Fruit fly (Drosophila melanogaster) whole organism, embryonic: ENCODE measurements around the gene CG17027.

Source experiments
- Atf6 ChIP-seq: fragments of 200-800 bp; sonication (Bioruptor generic); IDR thresholded peaks from 2 replicates; pipeline ENCODE4 v1.3.6; 2022; ENCODE audit warnings: missing biosample characterization, missing genetic modification characterization
- CG10267 ChIP-seq: fragments of 200-800 bp; sonication (Bioruptor generic); optimal IDR thresholded peaks from 2 replicates; lab custom pipeline; 2018; ENCODE audit warnings: missing biosample characterization, mild to moderate bottlenecking, missing genetic modification characterization, moderate library complexity
- CG12659 ChIP-seq: fragments of 200-800 bp; sonication (Bioruptor generic); optimal IDR thresholded peaks from 3 replicates; lab custom pipeline; 2017; ENCODE audit warnings: mild to moderate bottlenecking, missing biosample characterization, missing genetic modification reagents, missing genetic modification characterization
- CG14667 ChIP-seq: fragments of 200-800 bp; sonication (Bioruptor generic); IDR thresholded peaks from 2 replicates; pipeline ENCODE4 v1.3.6; 2022; ENCODE audit warnings: missing biosample characterization, missing genetic modification characterization
- CG17361 ChIP-seq: fragments of 200-800 bp; sonication (Bioruptor generic); IDR thresholded peaks from 3 replicates; pipeline ENCODE4 v1.3.6; 2022; ENCODE audit warnings: missing biosample characterization, missing genetic modification characterization
- CG17568 ChIP-seq: fragments of 200-800 bp; sonication (Bioruptor generic); optimal IDR thresholded peaks from 2 replicates; lab custom pipeline; 2018; ENCODE audit warnings: missing biosample characterization, mild to moderate bottlenecking, missing genetic modification characterization, moderate library complexity
- CG17612 ChIP-seq: fragments of 200-800 bp; sonication (Bioruptor generic); IDR thresholded peaks from 2 replicates; pipeline ENCODE4 v1.3.6; 2022; ENCODE audit warnings: missing biosample characterization, missing genetic modification characterization
- CG17802 ChIP-seq: fragments of 200-800 bp; sonication (Bioruptor generic); optimal IDR thresholded peaks from 2 replicates; lab custom pipeline; 2018; ENCODE audit warnings: missing biosample characterization, mild to moderate bottlenecking, missing genetic modification characterization, moderate library complexity
- CG17829 ChIP-seq: fragments of 200-800 bp; optimal IDR thresholded peaks from 2 replicates; lab custom pipeline; 2019; ENCODE audit warnings: missing biosample characterization, mild to moderate bottlenecking, missing genetic modification characterization, moderate library complexity
- CG2678 ChIP-seq: fragments of 200-800 bp; sonication (Bioruptor generic); optimal IDR thresholded peaks from 3 replicates; lab custom pipeline; 2019; ENCODE audit warnings: missing biosample characterization, mild to moderate bottlenecking, missing genetic modification characterization, moderate library complexity
- CG2712 ChIP-seq: fragments of 200-800 bp; optimal IDR thresholded peaks from 3 replicates; lab custom pipeline; 2019; ENCODE audit warnings: missing biosample characterization, mild to moderate bottlenecking, missing genetic modification characterization, moderate library complexity
- CG32532 ChIP-seq: fragments of 200-800 bp; sonication (Bioruptor generic); IDR thresholded peaks from 2 replicates; pipeline ENCODE4 v1.3.6; 2022; ENCODE audit warnings: missing biosample characterization, missing genetic modification characterization
- CG3726 ChIP-seq: fragments of 200-800 bp; sonication (Bioruptor generic); IDR thresholded peaks from 3 replicates; pipeline ENCODE4, ENCODE4 v1.3.6; 2022; ENCODE audit warnings: missing biosample characterization, missing genetic modification characterization
- CG4328 ChIP-seq: fragments of 200-800 bp; sonication (Bioruptor generic); optimal IDR thresholded peaks from 3 replicates; lab custom pipeline; 2017; ENCODE audit warnings: missing biosample characterization, missing genetic modification reagents, missing genetic modification characterization
- CG6254 ChIP-seq: fragments of 200-800 bp; sonication (Bioruptor generic); optimal IDR thresholded peaks from 3 replicates; lab custom pipeline; 2017; ENCODE audit warnings: mild to moderate bottlenecking, missing biosample characterization, missing genetic modification reagents, missing genetic modification characterization
- CG7357 ChIP-seq: fragments of 200-800 bp; sonication (Bioruptor generic); IDR thresholded peaks from 3 replicates; pipeline ENCODE4 v1.3.6; 2022; ENCODE audit warnings: missing biosample characterization, missing genetic modification characterization
- CG7372 ChIP-seq: fragments of 200-800 bp; sonication (Bioruptor generic); IDR thresholded peaks from 2 replicates; pipeline ENCODE4 v1.3.6; 2022; ENCODE audit warnings: missing biosample characterization, missing genetic modification characterization
- CG8944 ChIP-seq: fragments of 200-800 bp; sonication (Bioruptor generic); optimal IDR thresholded peaks from 3 replicates; lab custom pipeline; 2016; ENCODE audit warnings: missing biosample characterization, missing genetic modification characterization
- D19A ChIP-seq: fragments of 200-800 bp; optimal IDR thresholded peaks from 3 replicates; lab custom pipeline; 2019; ENCODE audit warnings: missing biosample characterization, mild to moderate bottlenecking, missing genetic modification characterization, moderate library complexity
- Deaf1 ChIP-seq: fragments of 200-800 bp; optimal IDR thresholded peaks from 3 replicates; lab custom pipeline; 2019; ENCODE audit warnings: missing biosample characterization, mild to moderate bottlenecking, missing genetic modification characterization, moderate library complexity
- Eip74EF ChIP-seq, 2 experiments: fragments of 200-800 bp in 1 of 2; fragments of >200 bp in 1 of 2; sonication (Bioruptor generic) in 1 of 2; optimal IDR thresholded peaks; 2 replicates each; lab custom pipeline; 2017 to 2019; ENCODE audit warnings: missing biosample characterization in 2 of 2, missing genetic modification characterization in 2 of 2, mild to moderate bottlenecking in 1 of 2, moderate library complexity in 1 of 2
- Ets65A ChIP-seq: fragments of 200-800 bp; sonication (Bioruptor generic); peaks from one replicate; lab custom pipeline; 2016; ENCODE audit warnings: missing biosample characterization, missing genetic modification characterization
- Ets97D ChIP-seq: fragments of 200-800 bp; sonication (Bioruptor generic); optimal IDR thresholded peaks from 3 replicates; lab custom pipeline; 2016; ENCODE audit warnings: missing biosample characterization, missing genetic modification characterization
- Fer1 ChIP-seq: fragments of 200-800 bp; sonication (Bioruptor generic); optimal IDR thresholded peaks from 2 replicates; lab custom pipeline; 2017; ENCODE audit warnings: missing biosample characterization, mild to moderate bottlenecking, missing genetic modification characterization
- HLH54F ChIP-seq: fragments of 200-800 bp; sonication (Bioruptor generic); optimal IDR thresholded peaks from 3 replicates; lab custom pipeline; 2016; ENCODE audit warnings: missing biosample characterization, missing genetic modification characterization
- MBD-R2 ChIP-seq: fragments of 200-800 bp; sonication (Bioruptor generic); IDR thresholded peaks from 2 replicates; pipeline ENCODE4 v1.3.6; 2022; ENCODE audit warnings: missing biosample characterization, missing genetic modification characterization
- Nf-YC ChIP-seq: fragments of 200-800 bp; optimal IDR thresholded peaks from 3 replicates; lab custom pipeline; 2019; ENCODE audit warnings: missing biosample characterization, mild to moderate bottlenecking, missing genetic modification characterization, moderate library complexity
- Oaz ChIP-seq: fragments of 200-800 bp; sonication (Bioruptor generic); IDR thresholded peaks from 2 replicates; pipeline ENCODE4 v1.3.6; 2022; ENCODE audit warnings: missing biosample characterization, missing genetic modification characterization
- Six4 ChIP-seq: fragments of 200-800 bp; sonication (Bioruptor generic); optimal IDR thresholded peaks from 2 replicates; lab custom pipeline; 2016; ENCODE audit warnings: missing biosample characterization, missing genetic modification characterization
- Sox100B ChIP-seq: fragments of 200-800 bp; sonication (Bioruptor generic); optimal IDR thresholded peaks from 3 replicates; lab custom pipeline; 2018; ENCODE audit warnings: missing biosample characterization, mild to moderate bottlenecking, missing genetic modification characterization
- Sry-δ ChIP-seq: fragments of 200-800 bp; sonication (Bioruptor generic); optimal IDR thresholded peaks from 2 replicates; lab custom pipeline; 2016; ENCODE audit warnings: missing biosample characterization, missing genetic modification characterization
- Tbp ChIP-seq: fragments of >200 bp; optimal IDR thresholded peaks from 2 replicates; lab custom pipeline; 2018; ENCODE audit warnings: missing biosample characterization, missing genetic modification characterization
- al ChIP-seq: fragments of 200-800 bp; sonication (Bioruptor generic); IDR thresholded peaks from 2 replicates; pipeline ENCODE4 v1.3.6; 2022; ENCODE audit warnings: missing biosample characterization, missing genetic modification characterization
- ap ChIP-seq: fragments of 200-800 bp; sonication (Bioruptor generic); IDR thresholded peaks from 2 replicates; pipeline ENCODE4 v1.3.6; 2022; ENCODE audit warnings: missing biosample characterization, missing genetic modification characterization
- ash1 ChIP-seq: fragments of 200-800 bp; sonication (Bioruptor generic); optimal IDR thresholded peaks from 2 replicates; lab custom pipeline; 2018; ENCODE audit warnings: missing biosample characterization, mild to moderate bottlenecking, missing genetic modification characterization
- ato ChIP-seq: fragments of 200-800 bp; sonication (Bioruptor generic); IDR thresholded peaks from 2 replicates; pipeline ENCODE4 v1.3.6; 2022; ENCODE audit warnings: missing biosample characterization, missing genetic modification characterization; ENCODE audit not compliant: partially characterized antibody
- cad ChIP-seq: fragments of >200 bp; optimal IDR thresholded peaks from 2 replicates; lab custom pipeline; 2017; ENCODE audit warnings: missing biosample characterization, missing genetic modification characterization
- dmrt99B ChIP-seq: fragments of 200-800 bp; sonication (Bioruptor generic); optimal IDR thresholded peaks from 2 replicates; lab custom pipeline; 2018; ENCODE audit warnings: missing biosample characterization, mild to moderate bottlenecking, missing genetic modification characterization, moderate library complexity
- dpn ChIP-seq, 2 experiments: fragments of 200-800 bp; sonication (Bioruptor generic); optimal IDR thresholded peaks; 3 replicates each; lab custom pipeline; 2016; ENCODE audit warnings: missing biosample characterization in 2 of 2, missing genetic modification characterization in 2 of 2
- eve ChIP-seq, 2 experiments: fragments of >200 bp; optimal IDR thresholded peaks; 2 replicates each; lab custom pipeline; 2017; ENCODE audit warnings: missing biosample characterization in 2 of 2, missing genetic modification characterization in 2 of 2
- grn ChIP-seq: fragments of 200-800 bp; sonication (Bioruptor generic); optimal IDR thresholded peaks from 3 replicates; lab custom pipeline; 2017; ENCODE audit warnings: missing biosample characterization, missing genetic modification characterization
- h ChIP-seq: fragments of >200 bp; optimal IDR thresholded peaks from 2 replicates; lab custom pipeline; 2017
- hbn ChIP-seq: fragments of 200-800 bp; sonication (Bioruptor generic); IDR thresholded peaks from 2 replicates; pipeline ENCODE4 v1.3.6; 2022; ENCODE audit warnings: missing biosample characterization, missing genetic modification characterization; ENCODE audit not compliant: partially characterized antibody
- lmd ChIP-seq: fragments of 200-800 bp; sonication (Bioruptor generic); IDR thresholded peaks from 2 replicates; pipeline ENCODE4 v1.3.6; 2022; ENCODE audit warnings: missing biosample characterization, missing genetic modification characterization
- oc ChIP-seq: fragments of 200-800 bp; sonication (Bioruptor generic); optimal IDR thresholded peaks from 2 replicates; lab custom pipeline; 2018; ENCODE audit warnings: missing biosample characterization, mild to moderate bottlenecking, missing genetic modification characterization, moderate library complexity
- pan ChIP-seq, 4 experiments: fragments of >200 bp in 3 of 4; fragments of 200-800 bp in 1 of 4; sonication (Bioruptor generic) in 1 of 4; optimal IDR thresholded peaks in 3 of 4; IDR thresholded peaks in 1 of 4; 2 replicates each; pipeline versions ENCODE4 v1.3.6 to Lab custom; 2017 to 2022; ENCODE audit warnings: missing biosample characterization in 2 of 4, missing genetic modification characterization in 2 of 4, mixed read lengths in 1 of 4
- ranshi ChIP-seq: fragments of 200-800 bp; sonication (Bioruptor generic); IDR thresholded peaks from 2 replicates; pipeline ENCODE4 v1.3.6; 2022; ENCODE audit warnings: missing biosample characterization, missing genetic modification characterization
- tap ChIP-seq: fragments of 200-800 bp; optimal IDR thresholded peaks from 3 replicates; lab custom pipeline; 2019; ENCODE audit warnings: missing biosample characterization, mild to moderate bottlenecking, missing genetic modification characterization, moderate library complexity
- ttk ChIP-seq: fragments of 200-800 bp; sonication (Bioruptor generic); IDR thresholded peaks from 2 replicates; pipeline ENCODE4 v2.1.2; 2022; ENCODE audit warnings: missing biosample characterization, missing genetic modification characterization
- unpg ChIP-seq: fragments of 200-800 bp; sonication (Bioruptor generic); optimal IDR thresholded peaks from 3 replicates; lab custom pipeline; 2018; ENCODE audit warnings: missing biosample characterization, mild to moderate bottlenecking, missing genetic modification characterization, moderate library complexity

CG17027 gene

DNA sequence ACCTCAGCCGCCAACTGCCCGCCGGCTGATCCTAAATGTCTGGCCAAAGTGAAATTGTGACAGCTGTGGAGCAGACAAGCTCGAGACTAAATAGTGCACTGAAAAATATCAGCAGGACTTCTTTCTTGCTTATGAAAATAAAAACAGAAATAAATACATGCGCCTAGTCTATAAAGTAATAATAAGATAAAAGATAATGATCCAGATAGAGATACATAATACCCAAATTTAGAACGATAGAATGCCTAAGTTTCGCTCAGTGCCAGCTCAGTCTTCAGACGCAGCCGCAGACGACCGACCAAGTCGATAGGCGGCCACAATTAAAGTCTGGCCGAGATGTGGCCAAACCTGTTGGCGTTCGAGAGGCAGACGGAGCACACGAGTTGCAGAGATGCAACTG, 39.1 kb upstream of the CG17027 start (continued):
- TF ChIP-seq ap (GFP tag; lab: Robert Waterston, UW) (peak; percentile 52; the same call in 1 of the 2 replicates), CG7372 (GFP tag; lab: Robert Waterston, UW) (0 out of 2 replicates have a peak, but pooled peaks have one; percentile 37), al (GFP tag; lab: Robert Waterston, UW) (0 out of 2 replicates have a peak, but pooled peaks have one; percentile 19), CG8944 (GFP tag; lab: Kevin White, UChicago) (peak; percentile 39), h (lab: Kevin White, UChicago) (no peak), eve (GFP tag; optimal IDR thresholded peaks at IDR 0.05; lab: Kevin White, UChicago) (peak in 1 of 2 experiments; percentile 26), Sox100B (GFP tag; lab: Kevin White, UChicago) (peak; percentile 77), Deaf1 (tag; lab: Kevin White, UChicago) (peak; percentile 7), CG14667 (GFP tag; lab: Robert Waterston, UW) (peak; percentile 24; the same call in 1 of the 2 replicates), MBD-R2 (GFP tag; lab: Robert Waterston, UW) (no peak), CG2678 (tag; lab: Kevin White, UChicago) (peak; percentile 53), Tbp (GFP tag; lab: Kevin White, UChicago) (no peak), cad (GFP tag; lab: Kevin White, UChicago) (no peak), HLH54F (GFP tag; lab: Kevin White, UChicago) (peak; percentile 8), D19A (tag; lab: Kevin White, UChicago) (peak; percentile 17), ttk (peak; percentile 59), lmd (GFP tag; lab: Robert Waterston, UW) (peak; percentile 55; the same call in 1 of the 2 replicates), ranshi (GFP tag; lab: Robert Waterston, UW) (peak; percentile 68), CG17612 (GFP tag; lab: Robert Waterston, UW) (no peak), CG6254 (GFP tag; lab: Kevin White, UChicago) (peak; percentile 62), Fer1 (GFP tag; lab: Kevin White, UChicago) (peak; percentile 31), ash1 (GFP tag; lab: Kevin White, UChicago) (no peak), Six4 (GFP tag; lab: Kevin White, UChicago) (peak; percentile 63), CG17829 (tag; lab: Kevin White, UChicago) (peak; percentile 57), oc (tag; lab: Kevin White, UChicago) (peak; percentile 78), Ets97D (GFP tag; lab: Kevin White, UChicago) (peak; percentile 12), pan (optimal IDR thresholded peaks at IDR 0.05; lab: Kevin White, UChicago) (no peak), pan (GFP tag; optimal IDR thresholded peaks at IDR 0.05 in 1 of 2, IDR thresholded peaks at IDR 0.05 in 1 of 2) (peak in 1 of 2 experiments; percentile 79), unpg (GFP tag; lab: Kevin White, UChicago) (peak; percentile 61), CG2712 (tag; lab: Kevin White, UChicago) (peak; percentile 79), CG3726 (GFP tag; lab: Robert Waterston, UW) (peak; percentile 62; the same call in 2 of the 3 replicates), CG4328 (GFP tag; lab: Kevin White, UChicago) (peak; percentile 25), CG10267 (peak; percentile 48), Sry-δ (GFP tag; lab: Kevin White, UChicago) (no peak), grn (no peak), tap (tag; lab: Kevin White, UChicago) (peak; percentile 82), Eip74EF (GFP tag; optimal IDR thresholded peaks at IDR 0.05; lab: Kevin White, UChicago) (peak in 1 of 2 experiments; percentile 65), CG12659 (GFP tag; lab: Kevin White, UChicago) (peak; percentile 38), Ets65A (GFP tag; lab: Kevin White, UChicago) (peak; percentile 94), CG17802 (peak; percentile 4), CG17361 (GFP tag; lab: Robert Waterston, UW) (peak; percentile 74), CG32532 (GFP tag; lab: Robert Waterston, UW) (peak; percentile 24; the same call in 1 of the 2 replicates), hbn (no peak), dmrt99B (tag; lab: Kevin White, UChicago) (peak; percentile 64), CG17568 (GFP tag; lab: Kevin White, UChicago) (peak; percentile 14), ato (GFP tag; lab: Robert Waterston, UW) (no peak), Atf6 (GFP tag; lab: Robert Waterston, UW) (peak; percentile 40; the same call in 1 of the 2 replicates), Nf-YC (tag; lab: Kevin White, UChicago) (peak; percentile 5), CG7357 (no peak), dpn (GFP tag; optimal IDR thresholded peaks at IDR 0.05; lab: Kevin White, UChicago) (peak; percentile 41 to 61), Oaz (GFP tag; lab: Robert Waterston, UW) (0 out of 2 replicates have a peak, but pooled peaks have one; percentile 26)
